Fruit fly (Drosophila melanogaster) whole organism, embryonic: ENCODE data around the gene InR.
A peak's percentile ranks its signal among the peaks of the same experiment; 100 is the strongest.

Experiments
- Abd-B ChIP-seq: fragments of 200-800 bp; sonication (Bioruptor generic); optimal IDR thresholded peaks from 2 replicates; lab custom pipeline; 2018; ENCODE audit warnings: missing biosample characterization, mild to moderate bottlenecking, missing genetic modification characterization, moderate library complexity
- Ada2b ChIP-seq: fragments of 200-800 bp; sonication (Bioruptor generic); IDR thresholded peaks from 2 replicates; pipeline ENCODE4 v1.3.6; 2022; ENCODE audit warnings: missing biosample characterization, missing genetic modification characterization
- Bgb ChIP-seq: fragments of 200-800 bp; sonication (Bioruptor generic); IDR thresholded peaks from 2 replicates; pipeline ENCODE4 v1.3.6; 2022; ENCODE audit warnings: missing biosample characterization, missing genetic modification characterization; ENCODE audit not compliant: partially characterized antibody
- C15 ChIP-seq: fragments of 200-800 bp; sonication (Bioruptor generic); IDR thresholded peaks from 3 replicates; pipeline ENCODE4 v1.3.6; 2022; ENCODE audit warnings: missing biosample characterization, missing genetic modification characterization
- CG10431 ChIP-seq: fragments of 200-800 bp; sonication (Bioruptor generic); optimal IDR thresholded peaks from 3 replicates; lab custom pipeline; 2018; ENCODE audit warnings: missing biosample characterization, mild to moderate bottlenecking, missing genetic modification characterization
- CG12659 ChIP-seq: fragments of 200-800 bp; sonication (Bioruptor generic); optimal IDR thresholded peaks from 3 replicates; lab custom pipeline; 2017; ENCODE audit warnings: mild to moderate bottlenecking, missing biosample characterization, missing genetic modification reagents, missing genetic modification characterization
- CG13424 ChIP-seq: fragments of 200-800 bp; sonication (Bioruptor generic); optimal IDR thresholded peaks from 2 replicates; lab custom pipeline; 2019; ENCODE audit warnings: missing biosample characterization, mild to moderate bottlenecking, missing genetic modification characterization, moderate library complexity
- CG14050 ChIP-seq: fragments of 200-800 bp; sonication (Bioruptor generic); IDR thresholded peaks from 3 replicates; pipeline ENCODE4 v1.3.6; 2022; ENCODE audit warnings: missing biosample characterization, missing genetic modification characterization
- CG14667 ChIP-seq: fragments of 200-800 bp; sonication (Bioruptor generic); IDR thresholded peaks from 2 replicates; pipeline ENCODE4 v1.3.6; 2022; ENCODE audit warnings: missing biosample characterization, missing genetic modification characterization
- CG17385 ChIP-seq: fragments of 200-800 bp; sonication (Bioruptor generic); optimal IDR thresholded peaks from 3 replicates; lab custom pipeline; 2018; ENCODE audit warnings: missing biosample characterization, mild to moderate bottlenecking, missing genetic modification characterization
- CG18011 ChIP-seq: fragments of 200-800 bp; sonication (Bioruptor generic); optimal IDR thresholded peaks from 2 replicates; lab custom pipeline; 2017; ENCODE audit warnings: missing biosample characterization, missing genetic modification characterization, mild to moderate bottlenecking, moderate library complexity, missing genotype
- CG18476 ChIP-seq: fragments of 200-800 bp; sonication (Bioruptor generic); optimal IDR thresholded peaks from 2 replicates; lab custom pipeline; 2016; ENCODE audit warnings: missing biosample characterization, mild to moderate bottlenecking, missing genetic modification characterization
- CG2889 ChIP-seq: fragments of 200-800 bp; sonication (Bioruptor generic); IDR thresholded peaks from 3 replicates; pipeline ENCODE4 v1.3.6; 2022; ENCODE audit warnings: missing biosample characterization, missing genetic modification characterization
- CG3065 ChIP-seq: fragments of 200-800 bp; sonication (Bioruptor generic); optimal IDR thresholded peaks from 2 replicates; lab custom pipeline; 2016; ENCODE audit warnings: missing biosample characterization, missing genetic modification characterization
- CG3281 ChIP-seq: fragments of 200-800 bp; sonication (Bioruptor generic); optimal IDR thresholded peaks from 3 replicates; lab custom pipeline; 2017; ENCODE audit warnings: missing biosample characterization, mild to moderate bottlenecking, missing genetic modification characterization
- CG5245 ChIP-seq: fragments of 200-800 bp; sonication (Bioruptor generic); optimal IDR thresholded peaks from 3 replicates; lab custom pipeline; 2016; ENCODE audit warnings: missing biosample characterization, missing genetic modification characterization
- CG6175 ChIP-seq: fragments of 200-800 bp; sonication (Bioruptor generic); IDR thresholded peaks from 3 replicates; pipeline ENCODE4 v1.3.6; 2022; ENCODE audit warnings: missing biosample characterization, missing genetic modification characterization
- CG7839 ChIP-seq: fragments of 200-800 bp; sonication (Bioruptor generic); optimal IDR thresholded peaks from 3 replicates; lab custom pipeline; 2018; ENCODE audit warnings: missing biosample characterization, mild to moderate bottlenecking, missing genetic modification characterization, moderate library complexity
- CG8089 ChIP-seq: fragments of 200-800 bp; sonication (Bioruptor generic); optimal IDR thresholded peaks from 3 replicates; lab custom pipeline; 2016; ENCODE audit warnings: missing biosample characterization, missing genetic modification characterization
- CG8359 ChIP-seq: fragments of 200-800 bp; sonication (Bioruptor generic); optimal IDR thresholded peaks from 2 replicates; lab custom pipeline; 2017; ENCODE audit warnings: missing biosample characterization, mild to moderate bottlenecking, missing genetic modification characterization, borderline replicate concordance
- CG8944 ChIP-seq: fragments of 200-800 bp; sonication (Bioruptor generic); optimal IDR thresholded peaks from 3 replicates; lab custom pipeline; 2016; ENCODE audit warnings: missing biosample characterization, missing genetic modification characterization
- CrebB ChIP-seq: fragments of 200-800 bp; sonication (Bioruptor generic); optimal IDR thresholded peaks from 3 replicates; lab custom pipeline; 2018; ENCODE audit warnings: missing biosample characterization, mild to moderate bottlenecking, missing genetic modification characterization
- D ChIP-seq, 2 experiments: fragments of 200-800 bp in 1 of 2; fragments of >200 bp in 1 of 2; sonication (Bioruptor generic) in 1 of 2; optimal IDR thresholded peaks; 2 replicates in 1 of 2; 3 replicates in 1 of 2; lab custom pipeline; 2017; ENCODE audit warnings: mild to moderate bottlenecking in 1 of 2, missing biosample characterization in 1 of 2, missing genetic modification characterization in 1 of 2, missing genetic modification reagents in 1 of 2
- Hmr ChIP-seq: fragments of 200-800 bp; sonication (Bioruptor generic); optimal IDR thresholded peaks from 3 replicates; lab custom pipeline; 2017; ENCODE audit warnings: mild to moderate bottlenecking, missing biosample characterization, missing genetic modification reagents, missing genetic modification characterization
- Hr78 ChIP-seq, 2 experiments: fragments of 200-800 bp in 1 of 2; fragments of >200 bp in 1 of 2; sonication (Bioruptor generic) in 1 of 2; optimal IDR thresholded peaks; 2 replicates each; lab custom pipeline; 2017 to 2019; ENCODE audit warnings: missing biosample characterization in 2 of 2, missing genetic modification characterization in 2 of 2, mild to moderate bottlenecking in 1 of 2, moderate library complexity in 1 of 2
- NFAT ChIP-seq: fragments of 200-800 bp; sonication (Bioruptor generic); IDR thresholded peaks from 2 replicates; pipeline ENCODE4 v1.3.6; 2022; ENCODE audit warnings: missing biosample characterization, missing genetic modification characterization
- Optix ChIP-seq: fragments of 200-800 bp; sonication (Bioruptor generic); IDR thresholded peaks from 3 replicates; pipeline ENCODE4 v1.3.6; 2022; ENCODE audit warnings: missing biosample characterization, missing genetic modification characterization
- PHDP ChIP-seq: fragments of 200-800 bp; sonication (Bioruptor generic); optimal IDR thresholded peaks from 3 replicates; lab custom pipeline; 2018; ENCODE audit warnings: missing biosample characterization, mild to moderate bottlenecking, missing genetic modification characterization, moderate library complexity
- TFAM ChIP-seq: fragments of 200-800 bp; sonication (Bioruptor generic); optimal IDR thresholded peaks from 2 replicates; lab custom pipeline; 2017; ENCODE audit warnings: missing biosample characterization, missing genetic modification characterization, inconsistent platforms
- Xrp1 ChIP-seq: fragments of 200-800 bp; sonication (Bioruptor generic); IDR thresholded peaks from 2 replicates; pipeline ENCODE4 v1.3.6; 2022; ENCODE audit warnings: missing biosample characterization, missing genetic modification characterization
- cato ChIP-seq: fragments of 200-800 bp; sonication (Bioruptor generic); optimal IDR thresholded peaks from 2 replicates; lab custom pipeline; 2016; ENCODE audit warnings: missing biosample characterization, missing genetic modification characterization, borderline replicate concordance
- croc ChIP-seq: fragments of 200-800 bp; sonication (Bioruptor generic); conservative IDR thresholded peaks from 3 replicates; pipeline ENCODE4 v1.3.6; 2022; ENCODE audit warnings: missing biosample characterization, missing genetic modification characterization
- dati ChIP-seq: fragments of 200-800 bp; sonication (Bioruptor generic); IDR thresholded peaks from 2 replicates; pipeline ENCODE4 v1.3.6; 2022; ENCODE audit warnings: missing biosample characterization, missing genetic modification characterization
- ftz-f1 ChIP-seq: fragments of 200-800 bp; sonication (Bioruptor generic); optimal IDR thresholded peaks from 2 replicates; lab custom pipeline; 2016; ENCODE audit warnings: missing biosample characterization, missing genetic modification characterization
- ham ChIP-seq: fragments of 200-800 bp; sonication (Bioruptor generic); IDR thresholded peaks from 2 replicates; pipeline ENCODE4 v1.3.6; 2022; ENCODE audit warnings: missing biosample characterization, missing genetic modification characterization
- lov ChIP-seq, 2 experiments: fragments of 200-800 bp in 1 of 2; fragments of >200 bp in 1 of 2; sonication (Bioruptor generic) in 1 of 2; IDR thresholded peaks in 1 of 2; optimal IDR thresholded peaks in 1 of 2; 2 replicates in 1 of 2; 3 replicates in 1 of 2; pipeline versions ENCODE4 v1.3.6 to Lab custom; 2017 to 2022; ENCODE audit warnings: missing biosample characterization in 1 of 2, missing genetic modification characterization in 1 of 2
- nau ChIP-seq: fragments of 200-800 bp; sonication (Bioruptor generic); optimal IDR thresholded peaks from 3 replicates; lab custom pipeline; 2017; ENCODE audit warnings: missing biosample characterization, mild to moderate bottlenecking, missing genetic modification characterization, missing genetic modification reagents
- nom ChIP-seq: fragments of 200-800 bp; sonication (Bioruptor generic); optimal IDR thresholded peaks from 2 replicates; lab custom pipeline; 2017; ENCODE audit warnings: missing biosample characterization, missing genetic modification characterization, mild to moderate bottlenecking, moderate library complexity, missing genetic modification reagents
- psq ChIP-seq: fragments of 200-800 bp; sonication (Bioruptor generic); optimal IDR thresholded peaks from 2 replicates; lab custom pipeline; 2017; ENCODE audit warnings: missing biosample characterization, missing genetic modification characterization
- schlank ChIP-seq: fragments of 200-800 bp; sonication (Bioruptor generic); optimal IDR thresholded peaks from 2 replicates; lab custom pipeline; 2018; ENCODE audit warnings: missing biosample characterization, mild to moderate bottlenecking, missing genetic modification characterization
- sens ChIP-seq: fragments of 200-800 bp; sonication (Bioruptor generic); peaks from one replicate; lab custom pipeline; 2016; ENCODE audit warnings: missing biosample characterization, missing genetic modification characterization
- sim ChIP-seq: fragments of 200-800 bp; sonication (Bioruptor generic); IDR thresholded peaks from 2 replicates; pipeline ENCODE4 v1.3.6; 2022; ENCODE audit warnings: missing biosample characterization, missing genetic modification characterization
- tgo ChIP-seq: fragments of 200-800 bp; sonication (Bioruptor generic); IDR thresholded peaks from 3 replicates; pipeline ENCODE4 v1.3.6; 2022; ENCODE audit warnings: missing biosample characterization, missing genetic modification characterization
- tio ChIP-seq: fragments of 200-800 bp; sonication (Bioruptor generic); optimal IDR thresholded peaks from 2 replicates; lab custom pipeline; 2017; ENCODE audit warnings: missing biosample characterization, missing genetic modification characterization, inconsistent platforms
- vvl ChIP-seq: fragments of 200-800 bp; sonication (Bioruptor generic); IDR thresholded peaks from 2 replicates; pipeline ENCODE4 v1.3.6; 2022; ENCODE audit warnings: missing biosample characterization, missing genetic modification characterization
- zen2 ChIP-seq: fragments of 200-800 bp; sonication (Bioruptor generic); IDR thresholded peaks from 3 replicates; pipeline ENCODE4 v1.3.6; 2022; ENCODE audit warnings: missing biosample characterization, missing genetic modification characterization; ENCODE audit not compliant: partially characterized antibody

Gene InR

dm6 chr3R:21656492-21657484 is 37.7 kb upstream of the InR start (continued):
- peak; percentile 45 for TF ChIP-seq CG3281
- TF ChIP-seq ham, result no peak
- no peak for TF ChIP-seq CG5245
- no peak for TF ChIP-seq CG14667
- TF ChIP-seq CG2889 (GFP tag; lab: Robert Waterston, UW), result no peak
- TF ChIP-seq CG10431 (GFP tag; lab: Kevin White, UChicago), result no peak
- TF ChIP-seq PHDP (tag; lab: Kevin White, UChicago), result peak; percentile 64
- TF ChIP-seq vvl (GFP tag; lab: Robert Waterston, UW), result peak; percentile 49; the same call in 1 of the 2 replicates
- 0 out of 3 replicates have a peak, but pooled peaks have one; percentile 39 for TF ChIP-seq CG6175 (GFP tag; lab: Robert Waterston, UW)
- TF ChIP-seq Abd-B (GFP tag; lab: Kevin White, UChicago), result peak; percentile 63
- TF ChIP-seq Hmr, result peak; percentile 21
- TF ChIP-seq CG14050, result peak; percentile 54; the same call in 2 of the 3 replicates
- TF ChIP-seq Xrp1 (GFP tag; lab: Robert Waterston, UW), result peak; percentile 55
- TF ChIP-seq CG18011, result no peak
- TF ChIP-seq CG3065 (GFP tag; lab: Kevin White, UChicago), result no peak
- TF ChIP-seq dati (GFP tag; lab: Robert Waterston, UW), result no peak
- peak; percentile 68 for TF ChIP-seq ftz-f1 (GFP tag; lab: Kevin White, UChicago)
- peak; percentile 10 for TF ChIP-seq nau
- TF ChIP-seq CG8089 (GFP tag; lab: Kevin White, UChicago), result no peak
- peak; percentile 26; the same call in 2 of the 3 replicates for TF ChIP-seq croc
- peak; percentile 30 for TF ChIP-seq CG8359 (GFP tag; lab: Kevin White, UChicago)
- peak; percentile 66 for TF ChIP-seq CG13424 (tag; lab: Kevin White, UChicago)
- peak; percentile 52 for TF ChIP-seq tio (GFP tag; lab: Kevin White, UChicago)
- TF ChIP-seq sim (GFP tag; lab: Robert Waterston, UW), result no peak
- no peak for TF ChIP-seq zen2 (GFP tag; lab: Robert Waterston, UW)
- no peak for TF ChIP-seq CrebB
- TF ChIP-seq TFAM (GFP tag; lab: Kevin White, UChicago), result no peak
- TF ChIP-seq CG8944 (GFP tag; lab: Kevin White, UChicago), result no peak
- TF ChIP-seq nom, result peak; percentile 31
- no peak for TF ChIP-seq Bgb (GFP tag; lab: Robert Waterston, UW)
- TF ChIP-seq NFAT (GFP tag; lab: Robert Waterston, UW), result no peak
- no peak for TF ChIP-seq lov (optimal IDR thresholded peaks at IDR 0.05; lab: Kevin White, UChicago)
- TF ChIP-seq lov (GFP tag; IDR thresholded peaks at IDR 0.05; lab: Robert Waterston, UW), result 0 out of 3 replicates have a peak, but pooled peaks have one; percentile 35
- peak in 1 of 2 experiments; percentile 85 for TF ChIP-seq Hr78 (GFP tag; optimal IDR thresholded peaks at IDR 0.05; lab: Kevin White, UChicago)
- no peak for TF ChIP-seq CG18476
- peak; percentile 60; the same call in 2 of the 3 replicates for TF ChIP-seq tgo (GFP tag; lab: Robert Waterston, UW)
- TF ChIP-seq D (optimal IDR thresholded peaks at IDR 0.05; lab: Kevin White, UChicago), result no peak
- peak; percentile 71 for TF ChIP-seq D (GFP tag; optimal IDR thresholded peaks at IDR 0.05; lab: Kevin White, UChicago)
- TF ChIP-seq Ada2b (GFP tag; lab: Robert Waterston, UW), result no peak
- TF ChIP-seq CG7839 (tag; lab: Kevin White, UChicago), result peak; percentile 75
- peak; percentile 34 for TF ChIP-seq CG17385
- TF ChIP-seq sens (GFP tag; lab: Kevin White, UChicago), result peak; percentile 80
- TF ChIP-seq Optix (GFP tag; lab: Robert Waterston, UW), result no peak
- no peak for TF ChIP-seq C15
- TF ChIP-seq schlank (tag; lab: Kevin White, UChicago), result no peak
- TF ChIP-seq CG12659 (GFP tag; lab: Kevin White, UChicago), result peak; percentile 65
- TF ChIP-seq psq, result peak; percentile 27
- no peak for TF ChIP-seq cato (GFP tag; lab: Kevin White, UChicago)
